Fruit fly (Drosophila melanogaster): ENCODE measurements around the gene nmo.

DNA sequence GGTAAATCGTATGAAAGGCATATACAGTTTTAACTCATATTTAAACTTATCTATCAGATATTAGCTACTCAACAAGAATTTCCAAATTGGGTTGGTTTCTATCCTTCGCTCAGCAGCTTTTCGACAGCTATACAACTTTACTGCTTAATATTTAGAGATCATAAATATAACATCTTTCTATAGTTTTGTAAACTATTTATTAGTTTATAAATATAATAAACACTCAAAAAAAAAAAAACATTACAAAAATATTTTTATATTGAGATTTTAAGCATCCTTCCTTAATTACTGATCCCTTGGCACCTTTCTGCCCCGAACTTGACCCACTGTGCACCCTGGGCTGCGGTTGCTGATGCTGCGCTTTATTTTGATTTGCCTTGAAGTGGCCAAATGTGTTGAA lies 25.9 kb upstream of the nmo start:
- TF ChIP-seq Eip78C (GFP tag) = peak; percentile 10
- no peak for TF ChIP-seq CG4318 (GFP tag; optimal IDR thresholded peaks at IDR 0.05)
- TF ChIP-seq dsx (GFP tag; optimal IDR thresholded peaks at IDR 0.05; ENCODE audit: poor library complexity, severe bottlenecking) = no peak
- TF ChIP-seq spab (GFP tag; optimal IDR thresholded peaks at IDR 0.05) = no peak
- TF ChIP-seq Met (GFP tag; optimal IDR thresholded peaks at IDR 0.05) = no peak
- TF ChIP-seq CG11902 (GFP tag; optimal IDR thresholded peaks at IDR 0.05) = no peak
- TF ChIP-seq CG32006 (GFP tag; optimal IDR thresholded peaks at IDR 0.05) = no peak
- no peak for TF ChIP-seq CG11294 (GFP tag; IDR thresholded peaks at IDR 0.05)

Data from whole organism, prepupa.